Worm (Caenorhabditis elegans): ENCODE results near the gene chil-17.
"Not testable (repeated sequence)": the region's sequence is repeated elsewhere in the genome, so short reads cannot be mapped to it uniquely, and the experiment has no call there.

DNA sequence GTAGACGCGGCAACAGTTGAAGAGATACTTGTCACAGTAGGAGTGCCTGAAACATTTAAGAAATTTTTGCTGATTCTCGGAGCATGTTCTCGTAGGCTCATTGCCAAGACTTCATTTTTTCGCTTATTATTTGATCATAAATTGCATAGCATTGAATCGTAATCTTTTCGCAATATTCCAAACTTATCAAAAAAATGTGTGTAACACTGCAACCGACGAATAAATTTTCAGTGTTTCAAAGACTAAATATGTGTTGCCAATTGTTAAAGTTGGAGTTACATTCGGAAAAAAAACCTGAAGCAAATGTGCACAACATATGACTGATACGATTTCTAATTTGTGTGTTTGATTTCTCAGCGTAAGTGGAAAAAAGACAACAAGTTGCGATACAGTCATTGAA is 19.5 kb upstream of the chil-17 start, which contains the start of gene R09D1.14:
- not testable (repeated sequence) for TF ChIP-seq aly-2, egl-27, fos-1, egl-5, nhr-11, elt-2, pqm-1, nhr-25, skn-1, fkh-2, snpc-4, nhr-76 (tag; optimal IDR thresholded peaks at IDR 0.05)

Measured in whole organism, L3 larva.